Fruit fly (Drosophila melanogaster): ENCODE measurements around the gene CG7857.

Gene CG7857

DNA sequence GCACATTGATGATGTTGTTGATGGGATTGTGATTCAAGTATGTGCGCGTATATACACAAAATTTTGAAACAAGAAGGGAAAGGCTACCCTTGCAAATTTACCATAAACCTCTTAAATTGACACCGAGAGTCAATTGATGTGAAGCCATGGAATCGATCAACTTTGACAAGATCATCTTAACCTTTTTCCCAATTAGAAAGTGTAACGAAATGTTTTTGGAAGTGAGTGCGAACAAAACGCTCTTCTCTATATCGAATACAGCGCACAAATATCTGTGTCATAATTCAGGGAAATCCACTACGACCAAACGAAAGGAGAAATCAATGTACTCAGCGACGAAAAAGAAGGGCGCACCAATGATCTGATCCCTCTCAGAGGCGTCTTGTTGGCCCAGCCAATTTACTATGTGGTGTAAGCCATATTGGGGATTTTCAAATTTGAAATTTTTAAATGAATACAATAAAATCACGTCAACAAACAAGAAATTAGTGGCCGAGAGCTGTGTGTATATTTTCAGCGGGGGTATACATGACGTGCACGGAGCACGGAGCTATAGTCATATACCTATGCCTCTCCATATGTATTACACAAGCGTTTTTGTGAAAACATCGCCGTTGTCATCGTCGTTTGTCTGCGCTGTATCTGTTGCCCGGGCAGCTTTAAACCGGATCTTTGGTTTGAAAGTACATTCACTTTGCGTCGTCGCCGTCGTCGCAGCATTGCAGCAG, 28.9 kb upstream of the CG7857 start (continued):
- no peak for TF ChIP-seq klu (GFP tag; IDR thresholded peaks at IDR 0.05)
- TF ChIP-seq CG1529 (GFP tag; optimal IDR thresholded peaks at IDR 0.05), result peak; percentile 3
- TF ChIP-seq ara (GFP tag; IDR thresholded peaks at IDR 0.05), result peak; percentile 59
- peak; percentile 12 for TF ChIP-seq CG4328 (GFP tag; optimal IDR thresholded peaks at IDR 0.05)
- TF ChIP-seq CG10959 (GFP tag; IDR thresholded peaks at IDR 0.05), result no peak
- no peak for TF ChIP-seq ash1 (GFP tag; optimal IDR thresholded peaks at IDR 0.05)
- TF ChIP-seq Dek (tag; optimal IDR thresholded peaks at IDR 0.05), result no peak
- TF ChIP-seq CG17359 (tag; optimal IDR thresholded peaks at IDR 0.05), result peak; percentile 57
- TF ChIP-seq Atf6 (GFP tag; IDR thresholded peaks at IDR 0.05), result no peak
- TF ChIP-seq Gug (GFP tag; IDR thresholded peaks at IDR 0.05), result 0 out of 4 replicates have a peak, but pooled peaks have one; percentile 25
- TF ChIP-seq al (GFP tag; IDR thresholded peaks at IDR 0.05), result peak; percentile 24; the same call in 1 of the 2 replicates
- TF ChIP-seq Hr51 (GFP tag; optimal IDR thresholded peaks at IDR 0.05), result peak in 1 of 2 experiments; percentile 65
- TF ChIP-seq sr (GFP tag; IDR thresholded peaks at IDR 0.05), result no peak
- no peak for TF ChIP-seq mirr (GFP tag; optimal IDR thresholded peaks at IDR 0.05)
- TF ChIP-seq z (GFP tag; IDR thresholded peaks at IDR 0.05), result no peak
- no peak for TF ChIP-seq en (GFP tag; optimal IDR thresholded peaks at IDR 0.05)
- no peak for TF ChIP-seq Fer2 (tag; optimal IDR thresholded peaks at IDR 0.05)
- no peak for TF ChIP-seq CG10321 (GFP tag; IDR thresholded peaks at IDR 0.05)
- TF ChIP-seq CG8924 (tag; optimal IDR thresholded peaks at IDR 0.05), result peak; percentile 43
- no peak for TF ChIP-seq Atf3 (GFP tag; optimal IDR thresholded peaks at IDR 0.05)
- TF ChIP-seq Dfd (GFP tag; optimal IDR thresholded peaks at IDR 0.05), result no peak
- peak; percentile 35; the same call in 1 of the 2 replicates for TF ChIP-seq vvl (GFP tag; IDR thresholded peaks at IDR 0.05)
- TF ChIP-seq GATAe (GFP tag; conservative IDR thresholded peaks at IDR 0.05), result no peak
- no peak for TF ChIP-seq cad (GFP tag; optimal IDR thresholded peaks at IDR 0.05)
- no peak for TF ChIP-seq CG12299 (tag; optimal IDR thresholded peaks at IDR 0.05)
- TF ChIP-seq CG6689 (GFP tag; IDR thresholded peaks at IDR 0.05), result no peak
- TF ChIP-seq Blimp-1 (GFP tag; optimal IDR thresholded peaks at IDR 0.05), result peak; percentile 58
- TF ChIP-seq zen2 (GFP tag; IDR thresholded peaks at IDR 0.05; ENCODE audit: partially characterized antibody), result no peak
- peak; percentile 38 for TF ChIP-seq Antp (GFP tag; optimal IDR thresholded peaks at IDR 0.05)
- no peak for TF ChIP-seq Dip2 (GFP tag; IDR thresholded peaks at IDR 0.05)
- peak; percentile 40 for TF ChIP-seq HHEX (GFP tag; optimal IDR thresholded peaks at IDR 0.05)
- TF ChIP-seq Dp (GFP tag; optimal IDR thresholded peaks at IDR 0.05), result no peak
- TF ChIP-seq PHDP (tag; optimal IDR thresholded peaks at IDR 0.05), result peak; percentile 33
- no peak for TF ChIP-seq CG3065 (GFP tag; optimal IDR thresholded peaks at IDR 0.05)
- no peak for TF ChIP-seq NK7.1 (GFP tag; optimal IDR thresholded peaks at IDR 0.05)
- TF ChIP-seq lmd (GFP tag; IDR thresholded peaks at IDR 0.05), result peak; percentile 16; the same call in 1 of the 2 replicates
- TF ChIP-seq Max (GFP tag; optimal IDR thresholded peaks at IDR 0.05), result peak; percentile 1
- TF ChIP-seq CG12659 (GFP tag; optimal IDR thresholded peaks at IDR 0.05), result peak; percentile 31
- peak in 1 of 2 experiments; percentile 4 for TF ChIP-seq dpn (GFP tag; optimal IDR thresholded peaks at IDR 0.05)
- no peak for TF ChIP-seq Doc3 (GFP tag; IDR thresholded peaks at IDR 0.05; ENCODE audit: partially characterized antibody)
- no peak for TF ChIP-seq Lhr (GFP tag; optimal IDR thresholded peaks at IDR 0.05)
- TF ChIP-seq MTF-1 (GFP tag; optimal IDR thresholded peaks at IDR 0.05; ENCODE audit: borderline replicate concordance), result no peak
- TF ChIP-seq Abd-B (GFP tag; optimal IDR thresholded peaks at IDR 0.05), result peak; percentile 13
- TF ChIP-seq NFAT (GFP tag; IDR thresholded peaks at IDR 0.05), result 0 out of 2 replicates have a peak, but pooled peaks have one; percentile 48
- no peak for TF ChIP-seq CG4854 (GFP tag; optimal IDR thresholded peaks at IDR 0.05)
- TF ChIP-seq ci (GFP tag; IDR thresholded peaks at IDR 0.05), result no peak
- peak; percentile 26 for TF ChIP-seq CG3281 (GFP tag; optimal IDR thresholded peaks at IDR 0.05)
- TF ChIP-seq CG11093 (GFP tag; IDR thresholded peaks at IDR 0.05), result 0 out of 3 replicates have a peak, but pooled peaks have one; percentile 6
- TF ChIP-seq peb (GFP tag; IDR thresholded peaks at IDR 0.05), result no peak
- TF ChIP-seq CG9876 (GFP tag; optimal IDR thresholded peaks at IDR 0.05), result no peak
